Worm (Caenorhabditis elegans): ENCODE measurements around the gene efn-2.

Gene efn-2

DNA sequence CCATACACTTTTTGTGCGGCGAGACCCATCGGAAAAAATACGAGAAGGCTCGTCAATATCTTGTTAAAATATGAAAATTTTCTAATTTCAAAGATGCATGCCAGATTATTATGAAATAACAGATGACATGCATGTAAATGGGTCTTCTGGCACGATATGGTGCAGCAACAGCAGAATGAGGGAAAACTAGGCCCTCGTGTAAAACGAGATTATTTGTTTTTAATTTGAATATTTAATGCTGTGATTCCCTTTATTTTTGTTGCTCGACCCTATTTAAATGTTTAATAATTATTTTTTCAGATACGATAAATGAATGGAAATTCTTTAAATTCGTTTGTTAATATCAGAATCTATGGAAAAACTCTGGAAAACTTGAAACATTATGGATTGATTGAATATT lies 14.5 kb upstream of the efn-2 start, which contains the start of gene him-8:
TSS of gene him-8 (plus strand) at position 301 of the 400 bp plus-strand sequence.
- no peak for TF ChIP-seq R02D3.7 (tag; optimal IDR thresholded peaks at IDR 0.05)
- no peak for TF ChIP-seq mml-1 (tag; optimal IDR thresholded peaks at IDR 0.05)
- TF ChIP-seq ztf-11 (tag; optimal IDR thresholded peaks at IDR 0.05) = no peak
- no peak for TF ChIP-seq skn-1 (tag; optimal IDR thresholded peaks at IDR 0.05)
- TF ChIP-seq nhr-28 (tag; optimal IDR thresholded peaks at IDR 0.05) = no peak
- TF ChIP-seq eor-1 (tag; optimal IDR thresholded peaks at IDR 0.05) = no peak
- TF ChIP-seq ZK546.5 (tag; optimal IDR thresholded peaks at IDR 0.05) = no peak
- TF ChIP-seq ceh-28 (tag; optimal IDR thresholded peaks at IDR 0.05) = no peak

DNA sequence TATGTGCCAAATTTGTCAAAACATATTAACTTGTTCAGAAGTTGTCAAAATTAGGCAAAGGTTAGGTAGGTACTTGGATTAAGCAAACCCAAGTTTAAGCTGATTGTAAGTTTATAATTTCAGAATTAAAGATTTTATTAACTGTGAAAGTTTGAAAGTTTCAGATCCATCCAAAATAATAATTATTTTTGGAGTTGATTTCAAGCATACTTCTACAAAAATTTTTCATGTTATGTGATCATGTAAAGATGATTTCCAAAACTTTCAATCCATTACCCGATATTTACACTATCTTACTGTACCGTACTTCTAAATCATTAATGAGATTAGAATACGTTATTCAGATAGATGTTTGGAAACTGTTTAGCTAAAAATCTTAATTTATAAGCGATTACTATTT lies 11.5 kb upstream of the efn-2 start:
- TF ChIP-seq ztf-4 (tag; optimal IDR thresholded peaks at IDR 0.05) (no peak), elt-1 (tag; optimal IDR thresholded peaks at IDR 0.05) (no peak), nhr-76 (tag; optimal IDR thresholded peaks at IDR 0.05) (no peak), sea-2 (GFP tag; optimal IDR thresholded peaks at IDR 0.05) (no peak)

DNA sequence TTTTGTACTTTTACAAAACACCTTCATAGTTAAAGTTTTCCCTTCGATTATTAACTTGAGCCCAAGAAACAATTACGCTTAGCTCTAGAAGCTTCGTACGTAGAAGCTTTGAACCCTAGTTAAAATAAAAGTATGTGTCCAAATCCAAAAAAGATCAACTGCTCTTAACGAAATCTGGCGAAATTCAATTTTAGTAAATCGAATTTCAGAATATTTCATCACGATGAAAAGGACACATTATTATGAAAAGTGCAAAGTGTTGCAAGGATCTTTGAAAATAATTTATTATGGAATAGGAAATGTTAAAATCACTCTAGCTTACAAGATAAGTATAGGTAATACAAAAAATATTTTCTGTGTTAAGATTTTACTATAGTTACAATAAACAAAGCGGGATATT lies 10.9 kb upstream of the efn-2 start:
- TF ChIP-seq fkh-10 (GFP tag; optimal IDR thresholded peaks at IDR 0.05) = peak; percentile 83
- no peak for TF ChIP-seq lin-15B (tag; optimal IDR thresholded peaks at IDR 0.05)

DNA sequence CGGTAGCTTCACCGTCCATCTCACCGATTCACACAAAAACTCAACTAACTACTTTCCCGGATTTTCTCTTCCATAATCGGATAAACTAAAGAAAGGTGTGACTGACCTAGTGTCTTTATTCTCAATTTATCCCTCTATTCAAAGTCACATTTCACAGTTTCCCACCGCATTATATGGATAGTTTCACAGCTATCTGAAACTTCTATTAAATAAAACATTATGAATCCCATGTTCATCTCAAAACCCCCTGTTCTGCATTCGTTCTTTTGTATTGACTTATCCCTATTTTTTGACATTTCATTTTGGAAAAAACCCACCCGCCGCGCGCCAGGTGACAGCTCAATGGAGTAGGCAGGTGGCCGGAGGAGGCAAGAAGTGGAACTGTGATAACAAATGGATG lies 8.3 kb upstream of the efn-2 start:
- no peak for TF ChIP-seq elt-3 (tag; optimal IDR thresholded peaks at IDR 0.05)
- no peak for TF ChIP-seq daf-12 (tag; optimal IDR thresholded peaks at IDR 0.05)
- no peak for TF ChIP-seq eor-1 (tag; optimal IDR thresholded peaks at IDR 0.05)
- no peak for TF ChIP-seq nhr-25 (tag; optimal IDR thresholded peaks at IDR 0.05)
- TF ChIP-seq nhr-28 (tag; optimal IDR thresholded peaks at IDR 0.05) = no peak

DNA sequence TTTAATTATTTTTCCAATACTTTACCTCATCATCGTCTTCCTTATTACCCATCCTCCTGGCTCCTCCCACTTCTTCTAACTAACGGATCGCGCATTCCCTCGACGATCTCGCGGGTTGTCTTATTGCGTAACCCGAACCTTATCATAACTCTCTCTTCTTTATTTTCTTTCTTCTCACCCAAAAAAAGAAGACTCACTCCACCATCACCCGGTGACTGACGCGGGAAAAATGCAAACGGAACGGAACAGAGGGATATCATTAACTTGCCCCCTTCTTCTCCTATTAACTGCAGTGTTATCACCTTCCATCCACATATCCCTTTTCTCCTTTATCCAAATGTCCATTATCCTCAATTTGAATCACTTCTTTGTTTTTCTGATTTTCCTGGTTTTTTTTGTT lies 6.1 kb upstream of the efn-2 start:
- TF ChIP-seq nhr-43 (tag; optimal IDR thresholded peaks at IDR 0.05; ENCODE audit: poor library complexity, severe bottlenecking) (peak; percentile 16), nhr-23 (tag; optimal IDR thresholded peaks at IDR 0.05) (peak; percentile 38), snpc-4 (tag; optimal IDR thresholded peaks at IDR 0.05) (no peak)

DNA sequence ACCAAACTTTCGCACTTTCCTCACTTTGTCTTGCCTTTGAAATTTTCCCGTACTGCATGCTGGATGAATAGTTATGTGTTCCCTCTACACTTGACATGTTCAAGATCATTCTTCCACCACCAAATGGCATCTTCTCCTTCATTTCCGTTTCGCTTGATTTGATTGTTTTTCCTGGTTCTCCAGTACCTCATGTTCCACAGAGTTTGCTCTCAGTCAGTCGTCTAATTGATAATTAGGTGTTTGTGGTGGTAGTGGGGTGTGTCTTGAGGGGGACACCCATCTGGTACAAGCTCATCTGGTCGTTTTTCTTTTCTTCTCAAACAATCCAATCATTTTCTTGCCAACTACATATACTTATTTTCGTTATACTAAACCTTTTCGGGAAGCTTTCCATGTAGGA lies 5.1 kb upstream of the efn-2 start:
- no peak for TF ChIP-seq nhr-77 (tag; optimal IDR thresholded peaks at IDR 0.05)
- TF ChIP-seq sea-2 (GFP tag; optimal IDR thresholded peaks at IDR 0.05) = no peak
- no peak for TF ChIP-seq ceh-28 (tag; optimal IDR thresholded peaks at IDR 0.05)
- no peak for TF ChIP-seq ZK546.5 (tag; optimal IDR thresholded peaks at IDR 0.05)
- no peak for TF ChIP-seq nhr-67 (tag; optimal IDR thresholded peaks at IDR 0.05)
- no peak for TF ChIP-seq elt-3 (tag; optimal IDR thresholded peaks at IDR 0.05)
- TF ChIP-seq unc-39 (tag; optimal IDR thresholded peaks at IDR 0.05) = no peak
- TF ChIP-seq ztf-4 (tag; optimal IDR thresholded peaks at IDR 0.05) = no peak
- no peak for TF ChIP-seq fkh-2 (tag; optimal IDR thresholded peaks at IDR 0.05)
- no peak for TF ChIP-seq aly-2 (tag; optimal IDR thresholded peaks at IDR 0.05)
- TF ChIP-seq ztf-11 (tag; optimal IDR thresholded peaks at IDR 0.05) = no peak

DNA sequence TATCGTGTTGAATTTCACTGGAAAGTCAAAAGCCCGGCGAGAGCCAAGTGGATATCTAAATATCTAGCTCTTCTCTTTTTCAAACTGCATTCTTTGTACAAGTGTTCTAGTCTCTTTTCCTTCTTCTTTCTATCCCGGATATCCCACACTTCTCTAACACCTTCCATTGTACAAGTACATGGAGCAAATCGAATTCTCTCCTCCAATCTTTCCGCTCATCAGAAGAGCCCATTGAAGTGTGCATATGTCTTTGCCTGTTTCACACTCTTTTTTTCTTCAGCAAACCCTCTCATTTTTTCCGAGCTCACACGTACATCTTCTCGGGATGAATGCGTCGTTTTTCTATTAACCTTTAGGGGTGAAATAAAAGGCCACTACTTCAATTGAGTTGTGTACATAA lies 2.7 kb upstream of the efn-2 start:
- no peak for TF ChIP-seq egl-5 (tag; optimal IDR thresholded peaks at IDR 0.05)
- peak; percentile 76 for TF ChIP-seq fkh-10 (GFP tag; optimal IDR thresholded peaks at IDR 0.05)
- TF ChIP-seq nhr-77 (tag; optimal IDR thresholded peaks at IDR 0.05) = no peak
- TF ChIP-seq lsy-12 (tag; optimal IDR thresholded peaks at IDR 0.05) = no peak
- no peak for TF ChIP-seq aly-2 (tag; optimal IDR thresholded peaks at IDR 0.05)
- TF ChIP-seq ama-1 (optimal IDR thresholded peaks at IDR 0.05) = no peak
- TF ChIP-seq ztf-4 (tag; optimal IDR thresholded peaks at IDR 0.05) = no peak
- no peak for TF ChIP-seq nhr-25 (tag; optimal IDR thresholded peaks at IDR 0.05)

DNA sequence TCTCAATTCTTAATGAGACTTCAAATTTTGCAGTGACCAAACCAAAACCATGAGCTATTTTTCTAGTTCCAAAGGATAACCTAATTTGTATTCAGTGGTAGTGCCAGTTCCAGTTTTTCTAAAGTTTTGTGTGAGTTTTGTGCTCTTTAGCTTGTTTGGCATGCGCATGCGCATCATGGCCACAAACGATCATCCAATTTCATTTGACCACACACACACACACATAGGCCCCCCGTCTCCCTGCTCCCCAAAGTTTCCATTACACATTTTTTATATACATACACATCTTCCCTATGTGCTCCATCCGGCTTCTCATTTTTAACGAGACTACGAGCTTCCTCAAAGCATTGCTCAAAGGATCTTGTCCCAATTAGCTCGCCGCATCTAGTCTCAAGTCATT lies 1.7 kb upstream of the efn-2 start:
- TF ChIP-seq nhr-11 (tag; optimal IDR thresholded peaks at IDR 0.05) (no peak), nhr-43 (tag; optimal IDR thresholded peaks at IDR 0.05; ENCODE audit: poor library complexity, severe bottlenecking) (no peak), fkh-10 (GFP tag; optimal IDR thresholded peaks at IDR 0.05) (no peak), egl-5 (tag; optimal IDR thresholded peaks at IDR 0.05) (no peak), lin-39 (tag; optimal IDR thresholded peaks at IDR 0.05) (peak; percentile 34), mdl-1 (tag; optimal IDR thresholded peaks at IDR 0.05) (no peak)

Measured in whole organism, L3 larva.